Worm (Caenorhabditis elegans) whole organism, early embryonic: ENCODE results near the gene frpr-3.

Experiments
- aly-1 ChIP-seq: sonication (generic microtip); optimal IDR thresholded peaks from 2 replicates; lab custom pipeline; 2016; ENCODE audit warnings: missing genetic modification characterization, missing compliant biosample characterization
- ama-1 ChIP-seq: fragments of 150-350 bp; optimal IDR thresholded peaks from 2 replicates; lab custom pipeline; 2014
- ceh-13 ChIP-seq: fragments of 200-800 bp; sonication (Bioruptor generic); optimal IDR thresholded peaks from 2 replicates; lab custom pipeline; 2018; ENCODE audit warnings: mild to moderate bottlenecking, missing genetic modification characterization, missing compliant biosample characterization
- ceh-36 ChIP-seq: sonication (generic microtip); optimal IDR thresholded peaks from 2 replicates; lab custom pipeline; 2016; ENCODE audit warnings: missing genetic modification characterization, inconsistent platforms, missing compliant biosample characterization
- ets-7 ChIP-seq: sonication (generic microtip); optimal IDR thresholded peaks from 2 replicates; lab custom pipeline; 2016; ENCODE audit warnings: missing genotype, missing genetic modification characterization, missing compliant biosample characterization
- flt-1 ChIP-seq: fragments of 200-800 bp; sonication (Bioruptor generic); IDR thresholded peaks from 2 replicates; pipeline ENCODE4 v1.3.6; 2022; ENCODE audit warnings: missing genetic modification characterization, missing compliant biosample characterization
- tbx-11 ChIP-seq: fragments of 200-800 bp; sonication (Bioruptor generic); IDR thresholded peaks from 2 replicates; pipeline ENCODE4 v1.3.6; 2022; ENCODE audit warnings: missing genetic modification characterization, missing compliant biosample characterization
- tbx-37 ChIP-seq: fragments of 200-800 bp; sonication (Bioruptor generic); conservative IDR thresholded peaks from 2 replicates; pipeline ENCODE4 v1.3.6; 2022; ENCODE audit warnings: missing genetic modification reagents, missing genetic modification characterization, missing compliant biosample characterization
- tra-4 ChIP-seq: sonication (generic microtip); optimal IDR thresholded peaks from 2 replicates; lab custom pipeline; 2017; ENCODE audit warnings: missing genetic modification characterization, missing compliant biosample characterization

ce11 chrV:7747132-7747531, 23.9 kb upstream of the frpr-3 start:
- TF ChIP-seq tra-4, result no peak
- no peak for TF ChIP-seq tbx-11 (GFP tag; lab: Robert Waterston, UW)
- no peak for TF ChIP-seq ceh-36 (tag; lab: Kevin White, UChicago)
- no peak for TF ChIP-seq flt-1 (GFP tag; lab: Robert Waterston, UW)
- no peak for TF ChIP-seq tbx-37 (GFP tag; lab: Robert Waterston, UW)
- no peak for TF ChIP-seq ama-1
- no peak for TF ChIP-seq ets-7
- no peak for TF ChIP-seq aly-1
- no peak for TF ChIP-seq ceh-13 (GFP tag; lab: Kevin White, UChicago)
